Fruit fly (Drosophila melanogaster): Measurements from ENCODE around the gene CG4751.
A peak's percentile ranks its signal among the peaks of the same experiment; 100 is the strongest.

The CG4751 gene

DNA sequence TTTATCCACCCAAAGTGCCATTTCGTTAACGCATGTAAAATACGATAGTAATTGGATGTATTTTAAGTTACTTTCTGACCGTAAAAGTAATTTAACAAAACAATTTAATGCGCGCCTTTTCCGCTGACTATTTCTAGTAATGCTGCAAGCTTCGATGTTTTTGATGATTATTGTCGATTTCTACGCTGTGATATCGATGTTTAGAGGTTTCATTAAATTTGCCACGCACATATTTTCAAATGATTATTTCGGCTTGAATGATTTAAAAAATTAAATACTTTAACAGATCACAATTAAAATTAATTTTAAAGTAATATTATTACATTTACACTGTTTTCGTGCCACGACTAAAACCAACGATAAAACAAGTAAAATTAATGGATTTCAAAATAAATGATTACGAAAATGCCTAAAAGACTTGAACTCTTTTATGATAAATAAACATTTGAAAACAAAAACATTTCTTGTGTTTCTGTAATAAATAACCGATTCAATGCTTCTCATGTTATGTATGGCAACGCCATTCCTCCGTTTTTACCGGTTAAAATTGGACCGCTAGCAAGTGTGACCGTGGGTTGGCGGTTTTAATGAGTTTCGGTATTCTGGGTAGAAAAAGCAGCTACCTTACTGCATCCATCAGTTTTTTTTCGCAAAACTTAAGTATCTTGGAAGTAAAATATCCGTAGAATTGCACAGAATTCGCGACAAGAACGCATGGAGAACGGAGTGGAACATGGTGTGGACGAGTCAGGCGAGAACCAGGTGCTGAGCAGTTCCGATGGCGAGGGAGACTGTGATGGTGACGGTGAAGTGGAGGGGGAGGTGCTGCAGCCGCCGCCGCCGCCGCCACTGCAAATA, at the start of gene CG4751, which contains the start of gene RfC38 (continued):
- no peak for TF ChIP-seq Nf-YC (tag; optimal IDR thresholded peaks at IDR 0.05)
- TF ChIP-seq tll (GFP tag; optimal IDR thresholded peaks at IDR 0.05) = no peak
- TF ChIP-seq HLH3B (GFP tag; IDR thresholded peaks at IDR 0.05) = no peak
- TF ChIP-seq Bdp1 (GFP tag; optimal IDR thresholded peaks at IDR 0.05) = no peak
- peak; percentile 65 for TF ChIP-seq amos (GFP tag; IDR thresholded peaks at IDR 0.05; ENCODE audit: partially characterized antibody)
- no peak for TF ChIP-seq fd64A (GFP tag; optimal IDR thresholded peaks at IDR 0.05)
- peak; percentile 1 for TF ChIP-seq CG8924 (tag; optimal IDR thresholded peaks at IDR 0.05)
- TF ChIP-seq peb (GFP tag; IDR thresholded peaks at IDR 0.05) = no peak
- no peak for TF ChIP-seq Xrp1 (GFP tag; IDR thresholded peaks at IDR 0.05)
- no peak for TF ChIP-seq CG32772 (GFP tag; IDR thresholded peaks at IDR 0.05)
- no peak for TF ChIP-seq btn (GFP tag; optimal IDR thresholded peaks at IDR 0.05)
- no peak for TF ChIP-seq CG7928 (GFP tag; optimal IDR thresholded peaks at IDR 0.05)
- TF ChIP-seq pita (GFP tag; optimal IDR thresholded peaks at IDR 0.05) = no peak
- peak; percentile 59 for TF ChIP-seq Ets65A (GFP tag)
- TF ChIP-seq YL-1 (GFP tag; optimal IDR thresholded peaks at IDR 0.05) = peak; percentile 73
- TF ChIP-seq Sox100B (GFP tag; optimal IDR thresholded peaks at IDR 0.05) = no peak
- TF ChIP-seq Dip3 (GFP tag; optimal IDR thresholded peaks at IDR 0.05) = no peak
- TF ChIP-seq CG14667 (GFP tag; IDR thresholded peaks at IDR 0.05) = no peak
- TF ChIP-seq Ptx1 (GFP tag; IDR thresholded peaks at IDR 0.05) = no peak
- TF ChIP-seq az2 (GFP tag; optimal IDR thresholded peaks at IDR 0.05) = no peak
- no peak for TF ChIP-seq PHDP (tag; optimal IDR thresholded peaks at IDR 0.05)
- no peak for TF ChIP-seq CG13624 (GFP tag; optimal IDR thresholded peaks at IDR 0.05)
- no peak for TF ChIP-seq zfh2 (GFP tag; optimal IDR thresholded peaks at IDR 0.05)
- TF ChIP-seq h (optimal IDR thresholded peaks at IDR 0.05) = no peak
- peak; percentile 51 for TF ChIP-seq CG3995 (GFP tag; optimal IDR thresholded peaks at IDR 0.05)
- TF ChIP-seq CG10543 (GFP tag; optimal IDR thresholded peaks at IDR 0.05) = no peak
- no peak for TF ChIP-seq Mes4 (GFP tag; optimal IDR thresholded peaks at IDR 0.05)
- TF ChIP-seq vfl (GFP tag; optimal IDR thresholded peaks at IDR 0.05) = no peak
- 0 out of 2 replicates have a peak, but pooled peaks have one; percentile 13 for TF ChIP-seq CG9932 (GFP tag; IDR thresholded peaks at IDR 0.05)
- no peak for TF ChIP-seq CG12071 (GFP tag; optimal IDR thresholded peaks at IDR 0.05)
- no peak for TF ChIP-seq repo (GFP tag; optimal IDR thresholded peaks at IDR 0.05)
- no peak for TF ChIP-seq oc (tag; optimal IDR thresholded peaks at IDR 0.05)
- no peak for TF ChIP-seq Kr (GFP tag; optimal IDR thresholded peaks at IDR 0.05)
- no peak for TF ChIP-seq shn (GFP tag; optimal IDR thresholded peaks at IDR 0.05)
- TF ChIP-seq CG5180 (GFP tag; optimal IDR thresholded peaks at IDR 0.05) = no peak
- no peak for TF ChIP-seq Hr78 (GFP tag; optimal IDR thresholded peaks at IDR 0.05)
- no peak for TF ChIP-seq H2.0 (GFP tag; IDR thresholded peaks at IDR 0.05)
- TF ChIP-seq CG1647 (GFP tag; optimal IDR thresholded peaks at IDR 0.05) = no peak
- TF ChIP-seq crol (GFP tag; IDR thresholded peaks at IDR 0.05) = peak; percentile 95
- TF ChIP-seq CG2875 (GFP tag; optimal IDR thresholded peaks at IDR 0.05) = no peak
- no peak for TF ChIP-seq lmd (GFP tag; IDR thresholded peaks at IDR 0.05)
- TF ChIP-seq esg (GFP tag; conservative IDR thresholded peaks at IDR 0.05) = no peak
- no peak for TF ChIP-seq Fer2 (tag; optimal IDR thresholded peaks at IDR 0.05)
- no peak; the same call in 1 of the 2 replicates for TF ChIP-seq Rfx (GFP tag; IDR thresholded peaks at IDR 0.05)
- no peak for TF ChIP-seq pnt (GFP tag; optimal IDR thresholded peaks at IDR 0.05)
- TF ChIP-seq CG14710 (tag; optimal IDR thresholded peaks at IDR 0.05) = peak; percentile 65
- TF ChIP-seq CG14860 (GFP tag; IDR thresholded peaks at IDR 0.05; ENCODE audit: partially characterized antibody) = peak; percentile 61; the same call in 2 of the 3 replicates
- no peak for TF ChIP-seq ci (GFP tag; IDR thresholded peaks at IDR 0.05)
- TF ChIP-seq en (GFP tag; optimal IDR thresholded peaks at IDR 0.05) = no peak
- TF ChIP-seq CG8478 (optimal IDR thresholded peaks at IDR 0.05) = no peak
- TF ChIP-seq CG18764 (GFP tag; optimal IDR thresholded peaks at IDR 0.05) = no peak

Data from whole organism, embryonic.